Worm (Caenorhabditis elegans) whole organism, L1 larva: ENCODE measurements around the gene ZK262.2.

Experiments
- C34B4.2 ChIP-seq: sonication (generic microtip); optimal IDR thresholded peaks from 2 replicates; lab custom pipeline; 2017; ENCODE audit warnings: mild to moderate bottlenecking, missing genetic modification characterization, missing compliant biosample characterization
- F16B12.6 ChIP-seq: fragments of 150-350 bp; optimal IDR thresholded peaks from 2 replicates; lab custom pipeline; 2014; ENCODE audit warnings: missing biosample characterization, missing genetic modification characterization
- ama-1 ChIP-seq: fragments of 150-350 bp; optimal IDR thresholded peaks from 2 replicates; lab custom pipeline; 2014
- ceh-63 ChIP-seq: fragments of 200-800 bp; sonication (Bioruptor generic); optimal IDR thresholded peaks from 2 replicates; lab custom pipeline; 2018; ENCODE audit warnings: mild to moderate bottlenecking, missing genetic modification characterization, missing compliant biosample characterization
- ceh-8 ChIP-seq: fragments of 200-800 bp; sonication (Bioruptor generic); optimal IDR thresholded peaks from 2 replicates; lab custom pipeline; 2018; ENCODE audit warnings: mild to moderate bottlenecking, missing genetic modification characterization, moderate library complexity, missing compliant biosample characterization
- ceh-82 ChIP-seq, 3 experiments: fragments of 150-350 bp in 1 of 3; sonication (generic microtip) in 2 of 3; optimal IDR thresholded peaks; 2 replicates each; lab custom pipeline; 2014 to 2017; ENCODE audit warnings: missing biosample characterization in 3 of 3, missing genetic modification characterization in 3 of 3
- ceh-90 ChIP-seq: sonication (generic microtip); optimal IDR thresholded peaks from 2 replicates; lab custom pipeline; 2016; ENCODE audit warnings: missing genetic modification characterization, missing compliant biosample characterization
- dpl-1 ChIP-seq, 3 experiments: fragments of 150-350 bp in 2 of 3; sonication (generic microtip) in 1 of 3; optimal IDR thresholded peaks; 2 replicates each; lab custom pipeline; 2014 to 2017; ENCODE audit warnings: missing biosample characterization in 3 of 3, missing genetic modification characterization in 3 of 3, missing genetic modification reagents in 3 of 3
- efl-1 ChIP-seq, 4 experiments: fragments of 150-350 bp; optimal IDR thresholded peaks in 3 of 4; peaks in 1 of 4; 1 replicate in 1 of 4; 2 replicates in 3 of 4; lab custom pipeline; 2014; ENCODE audit warnings: missing biosample characterization in 2 of 4, missing genetic modification characterization in 2 of 4, missing genetic modification reagents in 2 of 4
- egl-27 ChIP-seq, 2 experiments: fragments of 150-350 bp in 1 of 2; sonication (generic microtip); optimal IDR thresholded peaks; 3 replicates each; lab custom pipeline; 2017 to 2018; ENCODE audit warnings: missing biosample characterization in 2 of 2, missing genetic modification characterization in 2 of 2, missing genetic modification reagents in 2 of 2
- elt-3 ChIP-seq, 6 experiments: fragments of 150-350 bp in 1 of 6; sonication (generic microtip); optimal IDR thresholded peaks; 2 replicates each; lab custom pipeline; 2017 to 2018; ENCODE audit warnings: missing biosample characterization in 6 of 6, missing genetic modification characterization in 6 of 6, inconsistent platforms in 1 of 6
- fkh-10 ChIP-seq: sonication (generic microtip); optimal IDR thresholded peaks from 2 replicates; lab custom pipeline; 2017; ENCODE audit warnings: missing biosample characterization, missing genetic modification reagents, missing genetic modification characterization
- hlh-17 ChIP-seq: fragments of 200-800 bp; sonication (Bioruptor generic); optimal IDR thresholded peaks from 2 replicates; lab custom pipeline; 2018; ENCODE audit warnings: missing genetic modification characterization, mild to moderate bottlenecking, missing compliant biosample characterization, moderate library complexity, borderline replicate concordance
- hlh-4 ChIP-seq: sonication (generic microtip); optimal IDR thresholded peaks from 2 replicates; lab custom pipeline; 2016; ENCODE audit warnings: mild to moderate bottlenecking, missing genetic modification characterization, missing compliant biosample characterization
- lin-35 ChIP-seq, 2 experiments: fragments of 150-350 bp; optimal IDR thresholded peaks; 2 replicates each; lab custom pipeline; 2014; ENCODE audit warnings: missing biosample characterization in 2 of 2, missing genetic modification characterization in 2 of 2, missing genetic modification reagents in 2 of 2
- lin-39 ChIP-seq: fragments of 150-350 bp; optimal IDR thresholded peaks from 2 replicates; lab custom pipeline; 2014; ENCODE audit warnings: missing biosample characterization, missing genetic modification reagents, missing genetic modification characterization
- lir-3 ChIP-seq: sonication (generic microtip); optimal IDR thresholded peaks from 2 replicates; lab custom pipeline; 2016; ENCODE audit warnings: mild to moderate bottlenecking, missing genetic modification characterization, moderate library complexity, missing compliant biosample characterization; ENCODE audit not compliant: poor library complexity
- mab-9 ChIP-seq: fragments of 200-800 bp; sonication (Bioruptor generic); IDR thresholded peaks from 2 replicates; pipeline ENCODE4 v1.3.6; 2022; ENCODE audit warnings: missing genetic modification reagents, missing genetic modification characterization, missing compliant biosample characterization
- mdl-1 ChIP-seq, 2 experiments: fragments of 150-350 bp; optimal IDR thresholded peaks; 2 replicates each; lab custom pipeline; 2014 to 2017; ENCODE audit warnings: missing biosample characterization in 2 of 2, missing genetic modification characterization in 2 of 2, inconsistent platforms in 1 of 2
- mep-1 ChIP-seq: fragments of 150-350 bp; optimal IDR thresholded peaks from 2 replicates; lab custom pipeline; 2014; ENCODE audit warnings: missing biosample characterization, missing genetic modification characterization
- nhr-237 ChIP-seq: fragments of 150-350 bp; optimal IDR thresholded peaks from 2 replicates; lab custom pipeline; 2014; ENCODE audit warnings: missing biosample characterization, missing genetic modification characterization
- nhr-71 ChIP-seq: sonication (generic microtip); optimal IDR thresholded peaks from 2 replicates; lab custom pipeline; 2016; ENCODE audit warnings: mild to moderate bottlenecking, missing genetic modification characterization, moderate library complexity, missing compliant biosample characterization
- nhr-76 ChIP-seq: sonication (generic microtip); optimal IDR thresholded peaks from 2 replicates; lab custom pipeline; 2017; ENCODE audit warnings: missing biosample characterization, missing genetic modification characterization
- nhr-77 ChIP-seq: fragments of 150-350 bp; optimal IDR thresholded peaks from 2 replicates; lab custom pipeline; 2014; ENCODE audit warnings: missing biosample characterization, missing genetic modification characterization
- pqm-1 ChIP-seq: sonication (generic microtip); optimal IDR thresholded peaks from 3 replicates; lab custom pipeline; 2017; ENCODE audit warnings: missing biosample characterization, missing genetic modification characterization
- rnt-1 ChIP-seq: sonication (generic microtip); optimal IDR thresholded peaks from 2 replicates; lab custom pipeline; 2016; ENCODE audit warnings: mild to moderate bottlenecking, missing genetic modification characterization, moderate library complexity, missing compliant biosample characterization
- snpc-4 ChIP-seq: fragments of 150-350 bp; optimal IDR thresholded peaks from 2 replicates; lab custom pipeline; 2014; ENCODE audit warnings: missing biosample characterization, missing genetic modification characterization
- sox-4 ChIP-seq: sonication (generic microtip); optimal IDR thresholded peaks from 2 replicates; lab custom pipeline; 2016; ENCODE audit warnings: missing genetic modification characterization, missing compliant biosample characterization
- sup-37 ChIP-seq: fragments of 200-800 bp; sonication (Bioruptor generic); optimal IDR thresholded peaks from 2 replicates; lab custom pipeline; 2018; ENCODE audit warnings: mild to moderate bottlenecking, missing genetic modification characterization, missing compliant biosample characterization
- swsn-7 ChIP-seq: sonication (generic microtip); optimal IDR thresholded peaks from 2 replicates; lab custom pipeline; 2016; ENCODE audit warnings: missing genetic modification characterization, missing compliant biosample characterization
- unc-130 ChIP-seq: fragments of 150-350 bp; optimal IDR thresholded peaks from 2 replicates; lab custom pipeline; 2017; ENCODE audit warnings: missing biosample characterization, missing genetic modification characterization, inconsistent platforms
- unc-30 ChIP-seq: sonication (generic microtip); optimal IDR thresholded peaks from 2 replicates; lab custom pipeline; 2017; ENCODE audit warnings: missing biosample characterization, missing genetic modification characterization
- unc-86 ChIP-seq: sonication (generic microtip); optimal IDR thresholded peaks from 2 replicates; lab custom pipeline; 2016; ENCODE audit warnings: missing genetic modification characterization, missing compliant biosample characterization
- vab-15 ChIP-seq: sonication (generic microtip); optimal IDR thresholded peaks from 2 replicates; lab custom pipeline; 2017; ENCODE audit warnings: missing genotype, mild to moderate bottlenecking, missing genetic modification characterization, missing compliant biosample characterization

ZK262.2 gene

ce11 chrV:18425544-18425943 lies 12.8 kb upstream of the ZK262.2 start, which contains the start of gene ZK262.19:
Gene ZK262.19, minus strand, starts transcription at chrV:18425644.
- no peak for TF ChIP-seq lir-3 (tag; lab: Kevin White, UChicago)
- no peak for TF ChIP-seq ceh-8 (GFP tag; lab: Kevin White, UChicago)

- no peak for TF ChIP-seq lir-3 (tag; lab: Kevin White, UChicago)
- no peak for TF ChIP-seq unc-30 (tag; lab: Kevin White, UChicago)
- no peak for TF ChIP-seq fkh-10 (GFP tag; lab: Kevin White, UChicago)
- no peak for TF ChIP-seq egl-27 (tag; optimal IDR thresholded peaks at IDR 0.05; lab: Kevin White, UChicago)
- TF ChIP-seq nhr-237 (tag; lab: Kevin White, UChicago) = no peak
- no peak for TF ChIP-seq swsn-7
- TF ChIP-seq ceh-90 (tag; lab: Kevin White, UChicago) = no peak
- TF ChIP-seq C34B4.2 (tag; lab: Kevin White, UChicago) = no peak
These were observed 11.7 kb upstream of the ZK262.2 start, which contains the start of gene ZK262.4 for ce11 chrV:18424471-18424870. Gene ZK262.4, minus strand, starts transcription at chrV:18424571.

ce11 chrV:18420797-18421196 lies 8.0 kb upstream of the ZK262.2 start, which contains the start of gene srj-26:
Gene srj-26, plus strand, starts transcription at chrV:18421097.
- TF ChIP-seq hlh-4 (no peak), hlh-17 (no peak), snpc-4 (tag; lab: Kevin White, UChicago) (no peak), C34B4.2 (tag; lab: Kevin White, UChicago) (no peak), unc-130 (tag; lab: Kevin White, UChicago) (no peak), ceh-82 (tag; optimal IDR thresholded peaks at IDR 0.05; lab: Kevin White, UChicago) (no peak), ama-1 (no peak), mab-9 (GFP tag; lab: Robert Waterston, UW) (no peak), nhr-237 (tag; lab: Kevin White, UChicago) (no peak), pqm-1 (tag; lab: Kevin White, UChicago) (no peak)

ce11 chrV:18414051-18414450 lies 1.3 kb upstream of the ZK262.2 start, which contains the start of gene txt-8:
Gene txt-8, plus strand, starts transcription at chrV:18414351.
- TF ChIP-seq dpl-1 (GFP tag; optimal IDR thresholded peaks at IDR 0.05; lab: Kevin White, UChicago) = no peak
- TF ChIP-seq F16B12.6 (tag; lab: Kevin White, UChicago) = no peak
- no peak for TF ChIP-seq lin-39 (tag; lab: Kevin White, UChicago)
- TF ChIP-seq mep-1 (tag; lab: Kevin White, UChicago) = no peak
- no peak for TF ChIP-seq vab-15 (tag; lab: Kevin White, UChicago)
- no peak for TF ChIP-seq rnt-1 (tag; lab: Kevin White, UChicago)
- TF ChIP-seq ceh-63 (GFP tag; lab: Kevin White, UChicago) = no peak
- no peak for TF ChIP-seq elt-3 (tag; optimal IDR thresholded peaks at IDR 0.05; lab: Kevin White, UChicago)
- TF ChIP-seq nhr-76 (tag; lab: Kevin White, UChicago) = no peak
- TF ChIP-seq sup-37 (GFP tag; lab: Kevin White, UChicago) = no peak
- TF ChIP-seq ama-1 = no peak
- no peak for TF ChIP-seq nhr-77 (tag; lab: Kevin White, UChicago)
- no peak for TF ChIP-seq nhr-71 (tag; lab: Kevin White, UChicago)
- TF ChIP-seq sox-4 (tag; lab: Kevin White, UChicago) = no peak

ce11 chrV:18412351-18412750 lies 436 bp downstream of the ZK262.2 start:
- TF ChIP-seq mdl-1 (tag; optimal IDR thresholded peaks at IDR 0.05; lab: Kevin White, UChicago) (no peak), ama-1 (no peak), unc-86 (tag; lab: Kevin White, UChicago) (no peak), efl-1 (optimal IDR thresholded peaks at IDR 0.05; lab: Kevin White, UChicago) (no peak), efl-1 (GFP tag; optimal IDR thresholded peaks at IDR 0.05 in 1 of 2; lab: Kevin White, UChicago) (peak in 1 of 2 experiments; percentile 23), lin-35 (GFP tag; optimal IDR thresholded peaks at IDR 0.05; lab: Kevin White, UChicago) (peak in 1 of 2 experiments; percentile 2), vab-15 (tag; lab: Kevin White, UChicago) (no peak)
